Fruit fly (Drosophila melanogaster) whole organism, embryonic: ENCODE results near the gene mRpS18B.
A peak's percentile ranks its signal among the peaks of the same experiment; 100 is the strongest.

ENCODE experiments used
- Atf3 ChIP-seq: fragments of 200-800 bp; sonication (Bioruptor generic); optimal IDR thresholded peaks from 3 replicates; lab custom pipeline; 2016; ENCODE audit warnings: missing biosample characterization, missing genetic modification characterization
- B-H1 ChIP-seq: fragments of 200-800 bp; sonication (Bioruptor generic); IDR thresholded peaks from 3 replicates; pipeline ENCODE4 v1.3.6; 2022; ENCODE audit warnings: missing biosample characterization, missing genetic modification characterization
- BEAF-32 ChIP-seq: fragments of 200-800 bp; sonication (Bioruptor generic); optimal IDR thresholded peaks from 3 replicates; lab custom pipeline; 2017; ENCODE audit warnings: missing biosample characterization, missing genetic modification characterization, mild to moderate bottlenecking, moderate library complexity, missing genetic modification reagents
- CG10462 ChIP-seq: fragments of 200-800 bp; sonication (Bioruptor generic); optimal IDR thresholded peaks from 2 replicates; lab custom pipeline; 2016; ENCODE audit warnings: missing biosample characterization, missing genetic modification characterization
- CG11398 ChIP-seq: fragments of 200-800 bp; sonication (Bioruptor generic); optimal IDR thresholded peaks from 2 replicates; lab custom pipeline; 2016; ENCODE audit warnings: missing biosample characterization, missing genetic modification characterization
- CG1233 ChIP-seq: fragments of 200-800 bp; sonication (Bioruptor generic); optimal IDR thresholded peaks from 4 replicates; lab custom pipeline; 2018; ENCODE audit warnings: missing biosample characterization, mild to moderate bottlenecking, missing genetic modification characterization
- CG13287 ChIP-seq: fragments of 200-800 bp; sonication (Bioruptor generic); IDR thresholded peaks from 2 replicates; pipeline ENCODE4 v1.3.6; 2022; ENCODE audit warnings: missing biosample characterization, missing genetic modification characterization; ENCODE audit not compliant: partially characterized antibody
- CG13296 ChIP-seq: fragments of 200-800 bp; sonication (Bioruptor generic); optimal IDR thresholded peaks from 3 replicates; lab custom pipeline; 2018; ENCODE audit warnings: missing biosample characterization, mild to moderate bottlenecking, missing genetic modification characterization
- CG14667 ChIP-seq: fragments of 200-800 bp; sonication (Bioruptor generic); IDR thresholded peaks from 2 replicates; pipeline ENCODE4 v1.3.6; 2022; ENCODE audit warnings: missing biosample characterization, missing genetic modification characterization
- CG15514 ChIP-seq: fragments of 200-800 bp; sonication (Bioruptor generic); optimal IDR thresholded peaks from 3 replicates; lab custom pipeline; 2017; ENCODE audit warnings: missing biosample characterization, missing genetic modification characterization, mild to moderate bottlenecking, moderate library complexity, missing genetic modification reagents
- CG1792 ChIP-seq: fragments of 200-800 bp; sonication (Bioruptor generic); optimal IDR thresholded peaks from 2 replicates; lab custom pipeline; 2016; ENCODE audit warnings: missing biosample characterization, missing genetic modification characterization
- CG2202 ChIP-seq: fragments of 200-800 bp; sonication (Bioruptor generic); optimal IDR thresholded peaks from 2 replicates; lab custom pipeline; 2018; ENCODE audit warnings: missing biosample characterization, mild to moderate bottlenecking, missing genetic modification characterization
- CG2875 ChIP-seq: fragments of 200-800 bp; sonication (Bioruptor generic); optimal IDR thresholded peaks from 2 replicates; lab custom pipeline; 2017; ENCODE audit warnings: missing biosample characterization, mild to moderate bottlenecking, missing genetic modification characterization, missing genetic modification reagents
- CG31365 ChIP-seq: fragments of 200-800 bp; sonication (Bioruptor generic); optimal IDR thresholded peaks from 2 replicates; lab custom pipeline; 2018; ENCODE audit warnings: missing biosample characterization, mild to moderate bottlenecking, missing genetic modification characterization
- CG34376 ChIP-seq: fragments of 200-800 bp; sonication (Bioruptor generic); optimal IDR thresholded peaks from 2 replicates; lab custom pipeline; 2018; ENCODE audit warnings: missing biosample characterization, mild to moderate bottlenecking, missing genetic modification characterization
- CG6689 ChIP-seq: fragments of 200-800 bp; sonication (Bioruptor generic); IDR thresholded peaks from 2 replicates; pipeline ENCODE4 v1.3.6; 2022; ENCODE audit warnings: missing biosample characterization, missing genetic modification characterization
- CG6854 ChIP-seq: fragments of 200-800 bp; sonication (Bioruptor generic); optimal IDR thresholded peaks from 3 replicates; lab custom pipeline; 2017; ENCODE audit warnings: missing biosample characterization, mild to moderate bottlenecking, missing genetic modification characterization
- CG7839 ChIP-seq: fragments of 200-800 bp; sonication (Bioruptor generic); optimal IDR thresholded peaks from 3 replicates; lab custom pipeline; 2018; ENCODE audit warnings: missing biosample characterization, mild to moderate bottlenecking, missing genetic modification characterization, moderate library complexity
- CG7928 ChIP-seq: fragments of 200-800 bp; sonication (Bioruptor generic); optimal IDR thresholded peaks from 2 replicates; lab custom pipeline; 2017; ENCODE audit warnings: missing biosample characterization, mild to moderate bottlenecking, missing genetic modification characterization
- CG8290 ChIP-seq, 3 experiments: fragments of 200-800 bp; sonication (Bioruptor generic); optimal IDR thresholded peaks; 2 replicates each; lab custom pipeline; 2016 to 2019; ENCODE audit warnings: missing biosample characterization in 3 of 3, missing genetic modification characterization in 3 of 3, mild to moderate bottlenecking in 2 of 3, moderate library complexity in 1 of 3
- CG8478 ChIP-seq: fragments of >200 bp; optimal IDR thresholded peaks from 2 replicates; lab custom pipeline; 2018
- CG9437 ChIP-seq: fragments of 200-800 bp; sonication (Bioruptor generic); optimal IDR thresholded peaks from 2 replicates; lab custom pipeline; 2018; ENCODE audit warnings: missing biosample characterization, mild to moderate bottlenecking, missing genetic modification characterization
- CoRest ChIP-seq: fragments of 200-800 bp; sonication (Bioruptor generic); optimal IDR thresholded peaks from 3 replicates; lab custom pipeline; 2018; ENCODE audit warnings: missing biosample characterization, mild to moderate bottlenecking, missing genetic modification characterization, moderate library complexity
- D19A ChIP-seq: fragments of 200-800 bp; optimal IDR thresholded peaks from 3 replicates; lab custom pipeline; 2019; ENCODE audit warnings: missing biosample characterization, mild to moderate bottlenecking, missing genetic modification characterization, moderate library complexity
- Dll ChIP-seq: fragments of 200-800 bp; sonication (Bioruptor generic); IDR thresholded peaks from 4 replicates; pipeline ENCODE4 v1.3.6; 2022; ENCODE audit warnings: missing biosample characterization, missing genetic modification characterization; ENCODE audit not compliant: partially characterized antibody
- ERR ChIP-seq: fragments of 200-800 bp; sonication (Bioruptor generic); optimal IDR thresholded peaks from 2 replicates; lab custom pipeline; 2016; ENCODE audit warnings: missing biosample characterization, missing genetic modification characterization
- H15 ChIP-seq: fragments of 200-800 bp; sonication (Bioruptor generic); IDR thresholded peaks from 3 replicates; pipeline ENCODE4 v1.3.6; 2022; ENCODE audit warnings: missing biosample characterization, missing genetic modification characterization
- HHEX ChIP-seq: fragments of 200-800 bp; sonication (Bioruptor generic); optimal IDR thresholded peaks from 3 replicates; lab custom pipeline; 2017; ENCODE audit warnings: missing biosample characterization, mild to moderate bottlenecking, missing genetic modification characterization, missing genetic modification reagents
- Hr78 ChIP-seq, 2 experiments: fragments of 200-800 bp in 1 of 2; fragments of >200 bp in 1 of 2; sonication (Bioruptor generic) in 1 of 2; optimal IDR thresholded peaks; 2 replicates each; lab custom pipeline; 2017 to 2019; ENCODE audit warnings: missing biosample characterization in 2 of 2, missing genetic modification characterization in 2 of 2, mild to moderate bottlenecking in 1 of 2, moderate library complexity in 1 of 2
- Jarid2 ChIP-seq: fragments of 200-800 bp; sonication (Bioruptor generic); optimal IDR thresholded peaks from 3 replicates; lab custom pipeline; 2017; ENCODE audit warnings: mild to moderate bottlenecking, missing biosample characterization, missing genetic modification reagents, missing genetic modification characterization
- MBD-R2 ChIP-seq: fragments of 200-800 bp; sonication (Bioruptor generic); IDR thresholded peaks from 2 replicates; pipeline ENCODE4 v1.3.6; 2022; ENCODE audit warnings: missing biosample characterization, missing genetic modification characterization
- Pdp1 ChIP-seq, 2 experiments: fragments of 200-800 bp; sonication (Bioruptor generic); optimal IDR thresholded peaks; 3 replicates each; lab custom pipeline; 2016; ENCODE audit warnings: missing biosample characterization in 2 of 2, missing genetic modification characterization in 2 of 2, mild to moderate bottlenecking in 1 of 2, moderate library complexity in 1 of 2
- Spps ChIP-seq: fragments of 200-800 bp; sonication (Bioruptor generic); optimal IDR thresholded peaks from 2 replicates; lab custom pipeline; 2018; ENCODE audit warnings: missing biosample characterization, mild to moderate bottlenecking, missing genetic modification characterization
- YL-1 ChIP-seq: fragments of 200-800 bp; sonication (Bioruptor generic); optimal IDR thresholded peaks from 3 replicates; lab custom pipeline; 2017; ENCODE audit warnings: missing biosample characterization, mild to moderate bottlenecking, missing genetic modification characterization
- bab2 ChIP-seq: fragments of 200-800 bp; sonication (Bioruptor generic); optimal IDR thresholded peaks from 2 replicates; lab custom pipeline; 2016; ENCODE audit warnings: missing biosample characterization, missing genetic modification characterization
- bsh ChIP-seq, 2 experiments: fragments of 200-800 bp; sonication (Bioruptor generic); optimal IDR thresholded peaks; 2 replicates each; lab custom pipeline; 2017 to 2018; ENCODE audit warnings: mild to moderate bottlenecking in 2 of 2, missing biosample characterization in 2 of 2, missing genetic modification characterization in 2 of 2, moderate library complexity in 1 of 2
- chinmo ChIP-seq: fragments of 200-800 bp; sonication (Bioruptor generic); IDR thresholded peaks from 4 replicates; pipeline ENCODE4 v1.3.6; 2022; ENCODE audit warnings: missing biosample characterization, missing genetic modification characterization; ENCODE audit not compliant: partially characterized antibody
- chm ChIP-seq: fragments of 200-800 bp; sonication (Bioruptor generic); IDR thresholded peaks from 2 replicates; pipeline ENCODE4 v1.3.6; 2022; ENCODE audit warnings: missing biosample characterization, missing genetic modification characterization
- dpn ChIP-seq, 2 experiments: fragments of 200-800 bp; sonication (Bioruptor generic); optimal IDR thresholded peaks; 3 replicates each; lab custom pipeline; 2016; ENCODE audit warnings: missing biosample characterization in 2 of 2, missing genetic modification characterization in 2 of 2
- gce ChIP-seq: fragments of 200-800 bp; sonication (Bioruptor generic); IDR thresholded peaks from 3 replicates; pipeline ENCODE4 v1.3.6; 2022; ENCODE audit warnings: missing biosample characterization, missing genetic modification characterization
- gfzf ChIP-seq: fragments of 200-800 bp; sonication (Bioruptor generic); optimal IDR thresholded peaks from 2 replicates; lab custom pipeline; 2016; ENCODE audit warnings: missing biosample characterization, mild to moderate bottlenecking, missing genetic modification characterization, moderate library complexity
- gsb-n ChIP-seq: fragments of 200-800 bp; sonication (Bioruptor generic); optimal IDR thresholded peaks from 3 replicates; lab custom pipeline; 2018; ENCODE audit warnings: missing biosample characterization, mild to moderate bottlenecking, missing genetic modification characterization
- nerfin-2 ChIP-seq: fragments of 200-800 bp; sonication (Bioruptor generic); IDR thresholded peaks from 2 replicates; pipeline ENCODE4 v1.3.6; 2022; ENCODE audit warnings: missing biosample characterization, missing genetic modification characterization; ENCODE audit not compliant: partially characterized antibody
- rib ChIP-seq: fragments of 200-800 bp; sonication (Bioruptor generic); IDR thresholded peaks from 2 replicates; pipeline ENCODE4 v1.3.6; 2022; ENCODE audit warnings: missing biosample characterization, missing genetic modification characterization
- salm ChIP-seq: fragments of 200-800 bp; sonication (Bioruptor generic); optimal IDR thresholded peaks from 2 replicates; lab custom pipeline; 2018; ENCODE audit warnings: missing biosample characterization, mild to moderate bottlenecking, missing genetic modification characterization
- ssp ChIP-seq: fragments of 200-800 bp; sonication (Bioruptor generic); IDR thresholded peaks from 2 replicates; pipeline ENCODE4 v1.3.6; 2022; ENCODE audit warnings: missing biosample characterization, missing genetic modification characterization
- stwl ChIP-seq: fragments of 200-800 bp; sonication (Bioruptor generic); optimal IDR thresholded peaks from 3 replicates; lab custom pipeline; 2018; ENCODE audit warnings: missing biosample characterization, mild to moderate bottlenecking, missing genetic modification characterization, moderate library complexity
- tgo ChIP-seq: fragments of 200-800 bp; sonication (Bioruptor generic); IDR thresholded peaks from 3 replicates; pipeline ENCODE4 v1.3.6; 2022; ENCODE audit warnings: missing biosample characterization, missing genetic modification characterization
- tna ChIP-seq: fragments of 200-800 bp; sonication (Bioruptor generic); IDR thresholded peaks from 2 replicates; pipeline ENCODE4 v1.3.6; 2022; ENCODE audit warnings: missing biosample characterization, missing genetic modification characterization; ENCODE audit not compliant: partially characterized antibody

Gene mRpS18B

dm6 chr2L:20066233-20066650 lies 30.8 kb downstream of the mRpS18B start, which contains the start of gene bwa (continued):
- TF ChIP-seq chinmo (GFP tag; lab: Robert Waterston, UW) (0 out of 4 replicates have a peak, but pooled peaks have one; percentile 45), bab2 (no peak), rib (GFP tag; lab: Robert Waterston, UW) (0 out of 2 replicates have a peak, but pooled peaks have one; percentile 42), ERR (no peak), D19A (no peak), gce (GFP tag; lab: Robert Waterston, UW) (no peak), Pdp1 (GFP tag; optimal IDR thresholded peaks at IDR 0.05; lab: Kevin White, UChicago) (peak in 1 of 2 experiments; percentile 78), salm (tag; lab: Kevin White, UChicago) (no peak), CG1233 (peak; percentile 0), bsh (GFP tag; optimal IDR thresholded peaks at IDR 0.05; lab: Kevin White, UChicago) (no peak), CG8290 (GFP tag; optimal IDR thresholded peaks at IDR 0.05; lab: Kevin White, UChicago) (no peak), CG8290 (tag; optimal IDR thresholded peaks at IDR 0.05; lab: Kevin White, UChicago) (peak in 1 of 2 experiments; percentile 34), gsb-n (tag; lab: Kevin White, UChicago) (no peak), tna (GFP tag; lab: Robert Waterston, UW) (no peak; the same call in 1 of the 2 replicates), stwl (tag; lab: Kevin White, UChicago) (peak; percentile 39), CG2875 (no peak), dpn (GFP tag; optimal IDR thresholded peaks at IDR 0.05; lab: Kevin White, UChicago) (peak in 1 of 2 experiments; percentile 21), Jarid2 (GFP tag; lab: Kevin White, UChicago) (peak; percentile 78), CG34376 (GFP tag; lab: Kevin White, UChicago) (peak; percentile 10), H15 (GFP tag; lab: Robert Waterston, UW) (no peak), CG7839 (no peak), Dll (GFP tag; lab: Robert Waterston, UW) (peak; percentile 16; the same call in 1 of the 4 replicates), B-H1 (GFP tag; lab: Robert Waterston, UW) (no peak), YL-1 (GFP tag; lab: Kevin White, UChicago) (peak; percentile 28), chm (0 out of 2 replicates have a peak, but pooled peaks have one; percentile 30), CG7928 (GFP tag; lab: Kevin White, UChicago) (no peak), Hr78 (GFP tag; optimal IDR thresholded peaks at IDR 0.05; lab: Kevin White, UChicago) (no peak), CG31365 (tag; lab: Kevin White, UChicago) (no peak), CG14667 (GFP tag; lab: Robert Waterston, UW) (no peak), gfzf (peak; percentile 96), nerfin-2 (GFP tag; lab: Robert Waterston, UW) (no peak; the same call in 1 of the 2 replicates), HHEX (GFP tag; lab: Kevin White, UChicago) (peak; percentile 28), CG13296 (GFP tag; lab: Kevin White, UChicago) (peak; percentile 25), CG6854 (GFP tag; lab: Kevin White, UChicago) (no peak), CG15514 (GFP tag; lab: Kevin White, UChicago) (peak; percentile 64), CG13287 (peak; percentile 4; the same call in 1 of the 2 replicates), Atf3 (no peak), CG10462 (GFP tag; lab: Kevin White, UChicago) (peak; percentile 99), MBD-R2 (GFP tag; lab: Robert Waterston, UW) (peak; percentile 51), CG6689 (no peak), CG11398 (no peak), CG2202 (tag; lab: Kevin White, UChicago) (no peak), CG9437 (GFP tag; lab: Kevin White, UChicago) (no peak), CoRest (tag; lab: Kevin White, UChicago) (peak; percentile 78), BEAF-32 (peak; percentile 44), CG8478 (lab: Kevin White, UChicago) (no peak), ssp (GFP tag; lab: Robert Waterston, UW) (no peak), Spps (no peak), tgo (GFP tag; lab: Robert Waterston, UW) (no peak), CG1792 (GFP tag; lab: Kevin White, UChicago) (peak; percentile 4)
